Worm (Caenorhabditis elegans): ENCODE measurements around the gene pycr-4.

DNA sequence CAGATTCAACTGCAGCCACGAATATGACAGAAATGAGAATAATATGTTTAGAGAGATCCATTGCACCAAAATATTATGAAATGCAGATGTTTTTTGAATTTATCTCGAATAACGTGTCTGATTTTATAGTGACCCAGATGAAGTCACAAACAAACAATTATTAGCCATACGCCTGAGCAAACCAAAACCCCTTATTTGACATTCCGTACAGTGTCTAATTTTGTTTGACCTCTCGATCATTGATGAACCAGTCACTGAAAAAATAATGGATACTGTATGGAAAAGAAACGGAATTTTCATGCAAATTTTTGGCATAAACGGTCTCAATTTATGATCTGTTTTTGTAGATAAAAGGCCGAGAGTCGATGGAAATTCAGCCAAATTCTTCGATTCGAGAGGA is 39.1 kb upstream of the pycr-4 start, which contains the start of the genes R05G6.9 and R05G6.3:
- TF ChIP-seq C38D4.7 (GFP tag; optimal IDR thresholded peaks at IDR 0.05) (no peak), fkh-10 (GFP tag; optimal IDR thresholded peaks at IDR 0.05) (no peak), ceh-24 (tag; optimal IDR thresholded peaks at IDR 0.05) (no peak), ama-1 (optimal IDR thresholded peaks at IDR 0.05) (no peak), Y22D7AL.16 (tag; optimal IDR thresholded peaks at IDR 0.05) (no peak), pha-4 (tag; optimal IDR thresholded peaks at IDR 0.05) (no peak), F13H6.1 (tag; optimal IDR thresholded peaks at IDR 0.05) (no peak), nhr-11 (tag; optimal IDR thresholded peaks at IDR 0.05) (no peak), syd-9 (tag; optimal IDR thresholded peaks at IDR 0.05) (no peak), ceh-14 (tag; optimal IDR thresholded peaks at IDR 0.05) (no peak), tbx-2 (tag; optimal IDR thresholded peaks at IDR 0.05) (no peak)

Measured in whole organism, late embryonic.